Worm (Caenorhabditis elegans): ENCODE results near the gene K02G10.15.
A peak's percentile ranks its signal among the peaks of the same experiment; 100 is the strongest.

The K02G10.15 gene

ce11 chrX:4682616-4683015, at the start of gene K02G10.15:
K02G10.15 (minus strand) TSS chrX:4682716.
- no peak for TF ChIP-seq T23F11.4 (GFP tag; optimal IDR thresholded peaks at IDR 0.05)
- TF ChIP-seq unc-3 (GFP tag; conservative IDR thresholded peaks at IDR 0.05) = no peak
- TF ChIP-seq unc-3 (tag; optimal IDR thresholded peaks at IDR 0.05) = no peak
- no peak for TF ChIP-seq hlh-30 (tag; optimal IDR thresholded peaks at IDR 0.05; ENCODE audit: insufficient read depth)
- no peak for TF ChIP-seq eyg-1 (tag; optimal IDR thresholded peaks at IDR 0.05)
- no peak for TF ChIP-seq nhr-232 (tag; optimal IDR thresholded peaks at IDR 0.05)
- no peak for TF ChIP-seq ceh-30 (tag; optimal IDR thresholded peaks at IDR 0.05)
- TF ChIP-seq ceh-24 (tag; optimal IDR thresholded peaks at IDR 0.05) = no peak
- TF ChIP-seq elt-2 (tag; optimal IDR thresholded peaks at IDR 0.05) = no peak
- no peak for TF ChIP-seq tbx-7 (tag; optimal IDR thresholded peaks at IDR 0.05)
- no peak for TF ChIP-seq pros-1 (tag; optimal IDR thresholded peaks at IDR 0.05)
- TF ChIP-seq ceh-2 (tag; optimal IDR thresholded peaks at IDR 0.05) = no peak
- no peak for TF ChIP-seq elt-4 (tag; optimal IDR thresholded peaks at IDR 0.05)
- TF ChIP-seq ceh-48 (tag; optimal IDR thresholded peaks at IDR 0.05) = no peak
- no peak for TF ChIP-seq ceh-14 (tag; optimal IDR thresholded peaks at IDR 0.05)
- no peak for TF ChIP-seq ceh-22 (tag; optimal IDR thresholded peaks at IDR 0.05)
- TF ChIP-seq pha-4 (tag; optimal IDR thresholded peaks at IDR 0.05) = no peak

ce11 chrX:4727388-4727787, 44.9 kb upstream of the K02G10.15 start, which contains the start of gene acc-3:
acc-3 (minus strand) TSS chrX:4727488.
- TF ChIP-seq lin-11 (tag; optimal IDR thresholded peaks at IDR 0.05) (no peak), odd-2 (tag; optimal IDR thresholded peaks at IDR 0.05) (no peak), ceh-14 (tag; optimal IDR thresholded peaks at IDR 0.05) (no peak), ceh-30 (tag; optimal IDR thresholded peaks at IDR 0.05) (no peak), pha-4 (tag; optimal IDR thresholded peaks at IDR 0.05) (no peak), unc-42 (tag; optimal IDR thresholded peaks at IDR 0.05) (no peak), ceh-19 (GFP tag; optimal IDR thresholded peaks at IDR 0.05) (no peak), hlh-6 (tag; optimal IDR thresholded peaks at IDR 0.05) (no peak), T23F11.4 (GFP tag; optimal IDR thresholded peaks at IDR 0.05) (no peak), ceh-6 (GFP tag; optimal IDR thresholded peaks at IDR 0.05) (no peak), ceh-34 (tag; optimal IDR thresholded peaks at IDR 0.05) (no peak), K02D7.2 (tag; optimal IDR thresholded peaks at IDR 0.05) (no peak), fkh-6 (tag; optimal IDR thresholded peaks at IDR 0.05) (no peak), mec-3 (tag; optimal IDR thresholded peaks at IDR 0.05; ENCODE audit: borderline replicate concordance) (no peak)

- TF ChIP-seq unc-42 (tag; optimal IDR thresholded peaks at IDR 0.05) (peak; percentile 80), ceh-30 (tag; optimal IDR thresholded peaks at IDR 0.05) (no peak), ceh-31 (tag; optimal IDR thresholded peaks at IDR 0.05) (peak; percentile 45), K02D7.2 (tag; optimal IDR thresholded peaks at IDR 0.05) (no peak), odd-2 (tag; optimal IDR thresholded peaks at IDR 0.05) (no peak), ceh-48 (tag; optimal IDR thresholded peaks at IDR 0.05) (peak; percentile 2), ceh-14 (tag; optimal IDR thresholded peaks at IDR 0.05) (peak; percentile 13)
Measured at ce11 chrX:4720603-4721529, 38.4 kb upstream of the K02G10.15 start, which contains the start of gene F55D10.4. F55D10.4 (minus strand) TSS chrX:4720653.

- TF ChIP-seq C38D4.7 (GFP tag; optimal IDR thresholded peaks at IDR 0.05) (no peak), ahr-1 (tag; optimal IDR thresholded peaks at IDR 0.05) (no peak), ceh-34 (tag; optimal IDR thresholded peaks at IDR 0.05) (no peak), unc-42 (tag; optimal IDR thresholded peaks at IDR 0.05) (peak; percentile 72), unc-3 (GFP tag; conservative IDR thresholded peaks at IDR 0.05) (no peak), unc-3 (tag; optimal IDR thresholded peaks at IDR 0.05) (no peak), hlh-8 (tag; optimal IDR thresholded peaks at IDR 0.05) (no peak), fkh-10 (GFP tag; optimal IDR thresholded peaks at IDR 0.05) (no peak)
Measured at ce11 chrX:4718114-4718513, 35.6 kb upstream of the K02G10.15 start.

ce11 chrX:4715107-4715506, 32.6 kb upstream of the K02G10.15 start, which contains the start of gene rpl-25.1:
rpl-25.1 (plus strand) TSS chrX:4715178.
- no peak for TF ChIP-seq tbx-2 (tag; optimal IDR thresholded peaks at IDR 0.05)
- TF ChIP-seq ceh-22 (tag; optimal IDR thresholded peaks at IDR 0.05) = no peak
- no peak for TF ChIP-seq K09A11.1 (tag; optimal IDR thresholded peaks at IDR 0.05; ENCODE audit: insufficient read depth)
- no peak for TF ChIP-seq unc-42 (tag; optimal IDR thresholded peaks at IDR 0.05)
- TF ChIP-seq ceh-2 (tag; optimal IDR thresholded peaks at IDR 0.05) = no peak
- TF ChIP-seq ceh-45 (GFP tag; IDR thresholded peaks at IDR 0.05) = no peak
- no peak for TF ChIP-seq dmd-4 (tag; optimal IDR thresholded peaks at IDR 0.05; ENCODE audit: borderline replicate concordance)
- no peak for TF ChIP-seq K02D7.2 (tag; optimal IDR thresholded peaks at IDR 0.05)
- TF ChIP-seq lim-6 (tag; optimal IDR thresholded peaks at IDR 0.05) = no peak
